Worm (Caenorhabditis elegans): ENCODE measurements around the gene F28H6.6.
A peak's percentile ranks its signal among the peaks of the same experiment; 100 is the strongest.

Gene F28H6.6

DNA sequence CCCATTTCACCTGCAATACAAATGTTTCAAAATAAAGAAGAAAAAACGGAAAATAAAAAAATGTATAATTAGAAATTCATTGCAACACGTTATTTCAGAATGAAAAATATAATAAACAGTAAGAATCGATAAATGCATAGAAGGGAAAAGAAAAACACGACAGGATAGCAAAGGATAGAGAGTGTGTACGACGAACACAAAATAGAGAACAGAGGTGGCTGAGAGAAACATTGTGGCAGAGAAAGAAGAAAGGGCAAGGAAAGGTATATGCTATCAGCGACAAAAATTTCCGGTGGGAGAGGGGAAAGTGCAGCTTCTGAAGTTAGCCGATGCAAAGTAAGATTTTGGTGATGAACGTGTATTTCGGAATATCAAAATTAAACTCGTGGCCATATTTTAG is at the start of gene F28H6.6:
Gene F28H6.6 (minus strand): TSS at position 10 of the 400 bp plus-strand sequence.
- no peak for TF ChIP-seq him-1 (tag; optimal IDR thresholded peaks at IDR 0.05)
- TF ChIP-seq W03F9.2 (tag; optimal IDR thresholded peaks at IDR 0.05), result no peak
- TF ChIP-seq dao-5 (tag; optimal IDR thresholded peaks at IDR 0.05), result no peak

DNA sequence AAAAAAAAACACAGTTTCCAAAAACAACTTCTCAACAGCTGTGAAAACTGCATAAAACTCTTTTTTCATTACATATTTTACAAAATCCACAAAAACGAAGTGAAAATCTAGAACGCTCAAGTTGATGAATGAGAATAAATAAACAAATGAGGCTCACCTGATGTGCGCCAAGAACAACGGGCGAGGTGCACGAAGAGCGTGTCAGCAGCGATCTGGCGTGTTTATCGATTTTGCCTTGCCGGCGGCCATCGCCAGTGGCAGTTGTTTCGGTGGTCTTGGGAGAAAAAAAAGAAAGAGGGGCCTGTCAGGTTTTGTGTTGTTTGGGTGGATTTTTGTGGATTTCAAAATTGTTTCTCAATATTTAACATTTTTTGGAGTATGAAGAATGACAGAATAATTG is 48.2 kb upstream of the F28H6.6 start, which contains the start of gene idhb-1:
Gene idhb-1 (minus strand): TSS at position 214 of the 400 bp plus-strand sequence.
- no peak for TF ChIP-seq him-1 (tag; optimal IDR thresholded peaks at IDR 0.05)
- no peak for TF ChIP-seq dao-5 (tag; optimal IDR thresholded peaks at IDR 0.05)
- TF ChIP-seq W03F9.2 (tag; optimal IDR thresholded peaks at IDR 0.05), result peak; percentile 46

DNA sequence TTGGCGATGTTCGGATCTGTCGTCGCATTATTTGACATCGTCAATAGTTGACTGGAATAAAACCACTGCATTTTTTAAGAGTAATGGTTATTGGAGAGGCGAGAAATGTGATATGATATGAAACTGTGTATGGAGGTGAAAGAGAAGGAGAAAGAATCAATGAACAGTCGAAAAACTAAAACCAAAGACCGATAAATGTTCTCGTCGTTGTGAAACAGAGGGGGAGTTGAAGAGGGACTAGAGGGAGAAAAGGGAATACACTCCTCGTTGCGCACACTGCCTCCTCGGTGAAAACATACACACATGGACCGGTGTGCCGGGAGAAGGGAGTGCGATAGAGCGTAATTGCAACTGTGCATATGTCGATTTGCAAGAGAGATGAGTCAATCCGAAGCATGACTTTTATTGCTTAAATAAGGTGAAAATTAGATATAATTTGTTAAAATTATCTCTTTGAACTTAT is 43.9 kb upstream of the F28H6.6 start, which contains the start of gene sym-4:
Gene sym-4 (minus strand): TSS at position 51 of the 463 bp plus-strand sequence.
- TF ChIP-seq dao-5 (tag; optimal IDR thresholded peaks at IDR 0.05) (no peak), him-1 (tag; optimal IDR thresholded peaks at IDR 0.05) (peak; percentile 26), W03F9.2 (tag; optimal IDR thresholded peaks at IDR 0.05) (peak; percentile 84)

DNA sequence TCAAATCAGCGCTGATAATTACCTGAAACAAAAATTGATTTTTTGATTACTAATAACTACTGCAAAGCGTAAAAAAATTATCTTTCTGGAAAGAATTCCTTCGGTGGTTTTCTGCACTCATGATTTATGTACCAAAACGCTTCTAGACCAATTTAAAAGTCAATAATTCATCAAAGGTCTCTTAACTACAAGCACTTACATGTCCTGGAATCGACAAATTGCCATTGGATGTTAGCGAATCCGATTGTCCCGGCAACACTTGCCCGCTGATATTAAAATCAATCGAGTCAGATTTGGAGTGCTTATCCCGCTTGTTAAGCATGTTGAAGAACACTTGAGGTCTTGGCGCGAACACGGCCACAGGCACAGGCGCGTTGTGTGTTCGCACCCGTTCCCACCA is 39.5 kb upstream of the F28H6.6 start:
- no peak for TF ChIP-seq W03F9.2 (tag; optimal IDR thresholded peaks at IDR 0.05)
- TF ChIP-seq dao-5 (tag; optimal IDR thresholded peaks at IDR 0.05), result no peak
- TF ChIP-seq him-1 (tag; optimal IDR thresholded peaks at IDR 0.05), result no peak

ce11 chrX:14164234-14164633 is 38.6 kb upstream of the F28H6.6 start, which contains the start of gene vha-20:
Gene vha-20, minus strand, starts transcription at chrX:14164506.
- TF ChIP-seq dao-5 (tag; optimal IDR thresholded peaks at IDR 0.05), result no peak
- TF ChIP-seq W03F9.2 (tag; optimal IDR thresholded peaks at IDR 0.05), result no peak

ce11 chrX:14161684-14162347 is 36.1 kb upstream of the F28H6.6 start, which contains the start of gene lgc-25:
Gene lgc-25, minus strand, starts transcription at chrX:14161734.
- peak; percentile 23 for TF ChIP-seq W03F9.2 (tag; optimal IDR thresholded peaks at IDR 0.05)
- TF ChIP-seq dao-5 (tag; optimal IDR thresholded peaks at IDR 0.05), result peak; percentile 20
- no peak for TF ChIP-seq him-1 (tag; optimal IDR thresholded peaks at IDR 0.05)

- TF ChIP-seq him-1 (tag; optimal IDR thresholded peaks at IDR 0.05) (no peak), dao-5 (tag; optimal IDR thresholded peaks at IDR 0.05) (no peak), W03F9.2 (tag; optimal IDR thresholded peaks at IDR 0.05) (no peak)
Measured at ce11 chrX:14156913-14157312, 31.2 kb upstream of the F28H6.6 start, which contains the start of gene ceh-90. Gene ceh-90, minus strand, starts transcription at chrX:14157013.

DNA sequence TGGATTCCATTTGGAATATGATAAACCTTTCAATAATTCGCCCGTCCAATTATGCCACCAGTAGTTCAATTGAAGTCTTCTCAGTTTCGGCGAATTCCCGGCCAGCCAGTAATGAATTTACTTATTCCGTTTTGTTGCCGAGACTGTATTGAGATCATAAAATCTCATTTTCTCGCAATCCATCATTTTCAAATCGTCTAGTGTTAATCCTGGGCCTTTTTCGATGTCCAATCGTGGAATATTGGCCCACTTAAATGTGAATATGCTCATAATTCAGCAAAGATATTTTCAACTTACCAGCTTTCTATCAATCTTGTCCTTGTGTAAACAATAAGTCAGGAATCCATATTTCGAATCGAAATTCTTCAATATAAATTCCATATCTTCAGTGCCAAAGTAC is 27.0 kb upstream of the F28H6.6 start:
- no peak for TF ChIP-seq him-1 (tag; optimal IDR thresholded peaks at IDR 0.05)
- no peak for TF ChIP-seq dao-5 (tag; optimal IDR thresholded peaks at IDR 0.05)

DNA sequence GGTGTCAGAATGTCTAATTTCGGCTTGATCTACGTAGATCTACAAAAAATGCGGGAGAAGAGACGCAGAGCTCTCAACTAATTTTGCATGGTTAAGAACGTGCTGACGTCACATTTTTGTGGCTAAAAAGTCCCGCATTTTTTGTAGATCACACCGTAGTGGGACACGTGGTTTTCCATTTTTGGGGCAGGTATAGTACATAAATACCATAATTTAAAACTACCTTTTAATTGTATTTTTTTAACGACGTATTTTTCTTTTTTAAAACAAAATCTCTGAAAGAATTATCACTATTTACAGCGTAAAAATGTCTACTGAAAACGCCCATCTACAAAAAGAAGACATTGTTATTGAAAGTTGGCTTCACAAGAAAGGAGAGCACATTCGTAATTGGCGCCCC is 21.7 kb upstream of the F28H6.6 start, which contains the start of gene akt-2:
Gene akt-2 (plus strand): TSS at position 301 of the 400 bp plus-strand sequence.
- TF ChIP-seq him-1 (tag; optimal IDR thresholded peaks at IDR 0.05) (no peak), W03F9.2 (tag; optimal IDR thresholded peaks at IDR 0.05) (no peak), dao-5 (tag; optimal IDR thresholded peaks at IDR 0.05) (no peak)

DNA sequence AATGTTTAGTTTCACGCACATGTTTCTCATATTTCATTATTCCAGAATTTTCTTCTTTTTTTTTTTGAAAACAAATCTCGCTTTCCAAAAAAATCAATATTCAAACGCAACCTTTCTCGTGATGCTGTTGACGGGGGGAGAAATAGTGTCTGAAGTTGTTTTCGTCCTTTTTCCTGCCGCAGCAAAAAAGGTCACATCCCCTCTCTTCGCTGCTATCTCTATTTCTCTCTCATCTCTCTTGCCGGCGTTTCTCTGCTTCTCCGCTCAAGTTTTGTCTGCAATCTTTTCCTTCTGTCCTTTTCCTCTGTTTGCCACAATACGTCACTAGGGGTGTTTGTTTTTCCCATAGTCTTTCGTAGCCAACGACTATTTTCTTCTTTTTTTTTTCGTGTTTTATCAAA is 21.1 kb upstream of the F28H6.6 start:
- peak; percentile 30 for TF ChIP-seq him-1 (tag; optimal IDR thresholded peaks at IDR 0.05)
- no peak for TF ChIP-seq dao-5 (tag; optimal IDR thresholded peaks at IDR 0.05)
- TF ChIP-seq W03F9.2 (tag; optimal IDR thresholded peaks at IDR 0.05), result peak; percentile 77

ce11 chrX:14145634-14146033 is 20.0 kb upstream of the F28H6.6 start:
- no peak for TF ChIP-seq dao-5 (tag; optimal IDR thresholded peaks at IDR 0.05)
- no peak for TF ChIP-seq W03F9.2 (tag; optimal IDR thresholded peaks at IDR 0.05)
- no peak for TF ChIP-seq him-1 (tag; optimal IDR thresholded peaks at IDR 0.05)

DNA sequence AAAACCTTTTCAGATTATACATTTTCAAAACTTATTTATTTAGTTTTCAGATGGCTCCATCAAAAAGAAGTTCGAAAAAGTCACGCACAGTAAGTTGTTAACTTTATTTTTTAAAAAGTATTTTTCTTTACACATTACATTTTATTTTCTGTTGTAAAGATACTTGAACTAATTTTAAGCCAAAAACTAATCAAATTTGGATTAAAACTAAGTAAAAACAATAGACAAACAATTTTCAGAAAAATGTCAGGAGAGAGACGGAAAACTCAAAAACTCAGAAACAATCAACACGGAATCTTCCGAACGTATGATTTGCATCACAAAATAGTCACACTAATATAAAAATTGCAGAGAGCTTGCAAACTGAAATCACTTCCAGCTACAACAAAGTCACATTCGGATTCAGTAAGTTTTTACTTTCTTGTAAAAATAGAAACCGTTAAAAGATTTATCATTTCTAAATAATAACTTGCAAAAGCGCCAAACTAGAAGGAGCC is 16.3 kb upstream of the F28H6.6 start, which contains the start of gene ceh-89:
Gene ceh-89 (plus strand): TSS at position 51 of the 497 bp plus-strand sequence.
- TF ChIP-seq dao-5 (tag; optimal IDR thresholded peaks at IDR 0.05), result no peak
- no peak for TF ChIP-seq W03F9.2 (tag; optimal IDR thresholded peaks at IDR 0.05)
- TF ChIP-seq him-1 (tag; optimal IDR thresholded peaks at IDR 0.05), result no peak

DNA sequence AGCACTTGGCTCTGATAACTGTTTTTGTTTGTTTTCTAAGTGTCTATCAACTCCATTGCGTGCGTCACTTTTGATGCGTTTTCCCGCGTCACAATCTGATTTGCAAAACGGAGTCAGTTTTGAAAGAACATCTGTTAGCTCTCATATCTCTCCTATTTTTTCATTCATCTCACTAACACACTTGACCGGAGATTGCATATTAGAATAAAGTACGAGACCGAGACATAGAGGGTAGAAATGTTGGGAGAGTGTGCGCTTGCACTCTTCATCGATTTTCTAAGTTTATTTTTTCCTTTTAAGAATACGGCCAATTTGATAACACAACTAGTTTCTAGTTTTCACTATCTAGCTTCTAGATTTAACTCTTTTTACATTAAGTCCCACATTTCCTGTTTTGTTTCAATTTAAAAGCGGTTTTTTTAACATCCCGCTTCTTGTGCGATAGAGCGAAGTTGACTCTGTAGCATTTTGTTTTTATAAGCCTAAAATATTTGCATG is 15.7 kb upstream of the F28H6.6 start:
- no peak for TF ChIP-seq him-1 (tag; optimal IDR thresholded peaks at IDR 0.05)
- TF ChIP-seq dao-5 (tag; optimal IDR thresholded peaks at IDR 0.05), result no peak
- no peak for TF ChIP-seq W03F9.2 (tag; optimal IDR thresholded peaks at IDR 0.05)

ce11 chrX:14140040-14140439 is 14.4 kb upstream of the F28H6.6 start, which contains the start of gene nkat-1:
Gene nkat-1, minus strand, starts transcription at chrX:14140140.
- TF ChIP-seq W03F9.2 (tag; optimal IDR thresholded peaks at IDR 0.05), result no peak
- no peak for TF ChIP-seq dao-5 (tag; optimal IDR thresholded peaks at IDR 0.05)
- no peak for TF ChIP-seq him-1 (tag; optimal IDR thresholded peaks at IDR 0.05)

Data from whole organism, L4/young adult.